Worm (Caenorhabditis elegans): Measurements from ENCODE around the gene C25H3.1.

DNA sequence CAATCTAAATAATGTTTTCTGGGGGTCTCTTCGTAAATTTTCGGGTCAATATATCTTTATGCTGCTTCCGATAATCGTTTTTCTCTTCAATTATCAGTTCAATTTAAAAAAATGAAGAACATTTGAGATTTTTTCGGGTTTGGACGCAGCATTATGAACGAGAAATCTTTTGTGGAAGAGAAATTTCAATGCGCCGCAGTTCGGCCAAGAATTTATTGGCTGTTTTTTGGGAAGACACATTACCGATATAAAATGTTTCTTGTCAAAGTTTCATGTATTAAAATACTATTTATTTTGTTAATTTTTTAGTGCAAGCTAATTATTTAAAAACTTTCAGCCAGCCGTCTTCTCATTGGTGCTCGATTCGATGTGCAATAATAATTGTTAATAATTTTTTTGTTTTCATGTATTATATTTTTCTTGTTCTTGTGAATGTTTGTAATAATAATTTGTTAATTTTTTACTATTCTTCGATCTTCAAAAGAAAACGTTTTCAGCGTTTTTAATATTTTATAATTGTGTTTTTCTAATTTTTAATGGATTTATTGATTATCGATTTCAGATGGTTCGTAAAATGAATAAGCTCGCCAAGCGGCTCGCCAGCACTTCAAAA, 17.0 kb downstream of the C25H3.1 start, which contains the start of the genes C18A3.10 and C18A3.3:
- TF ChIP-seq ztf-11 (tag; optimal IDR thresholded peaks at IDR 0.05): no peak
- TF ChIP-seq nhr-90 (tag; optimal IDR thresholded peaks at IDR 0.05; ENCODE audit: poor library complexity): no peak
- no peak for TF ChIP-seq zag-1 (tag; optimal IDR thresholded peaks at IDR 0.05)
